Fruit fly (Drosophila melanogaster): ENCODE data around the gene Osi7.

DNA sequence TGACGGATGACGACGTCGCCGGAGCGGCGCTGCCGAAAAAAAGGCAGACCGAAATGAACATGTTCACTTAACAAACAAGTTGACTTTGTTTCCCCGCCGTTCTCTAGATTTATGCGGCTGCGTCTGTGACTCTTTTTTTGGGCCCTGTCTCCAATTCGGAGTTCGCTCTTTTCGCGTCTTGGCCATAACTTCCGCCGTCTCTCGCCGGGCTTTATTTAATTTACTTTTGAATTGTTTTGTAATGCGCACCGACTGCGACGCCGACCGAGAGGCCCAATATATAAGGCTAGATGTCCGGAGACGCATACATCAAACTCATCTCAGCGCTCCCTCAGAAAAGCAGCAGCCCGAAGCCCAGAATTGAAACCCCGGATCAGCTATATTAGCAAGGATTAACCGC lies 50.0 kb downstream of the Osi7 start, which contains the start of gene Osi14:
- no peak for TF ChIP-seq toe (GFP tag; optimal IDR thresholded peaks at IDR 0.05)
- no peak for TF ChIP-seq Mnt (GFP tag; optimal IDR thresholded peaks at IDR 0.05)
- no peak for TF ChIP-seq ovo (GFP tag; optimal IDR thresholded peaks at IDR 0.05)
- TF ChIP-seq bab1 (GFP tag; optimal IDR thresholded peaks at IDR 0.05) = no peak
- no peak for TF ChIP-seq Clk (GFP tag; optimal IDR thresholded peaks at IDR 0.05)
- no peak for TF ChIP-seq pad (GFP tag; optimal IDR thresholded peaks at IDR 0.05)

Measured in whole organism, adult.